Worm (Caenorhabditis elegans): ENCODE measurements around the gene ZK105.13.
A peak's percentile ranks its signal among the peaks of the same experiment; 100 is the strongest.

The ZK105.13 gene

DNA sequence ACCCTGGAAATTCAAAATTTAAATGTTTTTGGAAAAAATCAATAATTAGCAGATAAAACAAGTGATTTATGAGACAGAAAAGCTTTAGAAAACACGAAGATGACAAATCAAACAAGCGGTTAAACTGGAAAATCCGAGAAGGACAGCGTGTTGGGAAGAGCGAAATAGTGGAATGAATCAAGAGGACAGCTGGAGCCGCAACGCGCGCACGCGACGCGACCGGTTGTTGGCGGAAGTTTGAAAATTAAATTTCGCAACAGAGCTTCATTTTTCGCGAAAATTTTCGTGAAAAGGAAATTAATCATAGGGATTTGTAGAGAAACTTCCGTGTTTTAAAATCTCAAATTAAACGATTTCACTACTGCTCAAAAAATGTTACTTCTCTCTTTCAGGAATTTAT is 21.9 kb upstream of the ZK105.13 start, which contains the start of gene clic-1 (continued):
- TF ChIP-seq zip-4 (GFP tag; optimal IDR thresholded peaks at IDR 0.05) (peak; percentile 65), snu-23 (GFP tag; optimal IDR thresholded peaks at IDR 0.05) (peak; percentile 74), alr-1 (tag; optimal IDR thresholded peaks at IDR 0.05; ENCODE audit: borderline replicate concordance) (no peak), unc-130 (tag; optimal IDR thresholded peaks at IDR 0.05) (peak; percentile 13), ztf-11 (tag; optimal IDR thresholded peaks at IDR 0.05) (no peak), C16A3.4 (tag; optimal IDR thresholded peaks at IDR 0.05) (peak; percentile 64), vab-15 (tag; optimal IDR thresholded peaks at IDR 0.05) (no peak), mef-2 (tag; optimal IDR thresholded peaks at IDR 0.05) (no peak), hlh-4 (tag; optimal IDR thresholded peaks at IDR 0.05) (no peak), pax-3 (tag; optimal IDR thresholded peaks at IDR 0.05) (no peak), unc-30 (tag; optimal IDR thresholded peaks at IDR 0.05) (no peak)

DNA sequence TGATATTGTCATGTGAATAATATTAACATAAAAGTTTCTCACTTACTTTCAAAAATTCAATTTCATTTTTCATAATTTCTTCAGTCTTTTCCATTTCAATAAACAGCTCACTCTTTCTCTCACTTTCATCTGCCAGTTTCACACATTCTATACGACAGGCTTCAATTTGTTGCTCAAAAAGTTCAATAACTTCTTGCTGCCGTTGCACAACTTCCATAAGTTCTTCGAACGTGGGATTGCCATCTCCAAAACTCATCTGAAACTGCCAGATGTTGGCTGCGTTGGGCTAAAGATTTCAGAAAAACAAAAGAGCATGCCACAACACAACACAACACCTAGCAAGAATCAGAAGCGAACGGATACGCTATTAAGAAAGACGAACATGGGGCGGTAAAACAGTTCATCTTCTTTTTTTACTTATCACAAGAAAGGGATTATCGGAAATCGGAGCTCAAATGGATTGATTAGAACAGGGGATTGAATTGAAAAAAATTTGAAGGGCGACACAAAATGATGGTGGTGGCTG is 20.3 kb upstream of the ZK105.13 start:
- TF ChIP-seq ama-1 (optimal IDR thresholded peaks at IDR 0.05) (peak; percentile 52), C34B4.2 (tag; optimal IDR thresholded peaks at IDR 0.05) (no peak), lin-13 (GFP tag; optimal IDR thresholded peaks at IDR 0.05) (no peak)

DNA sequence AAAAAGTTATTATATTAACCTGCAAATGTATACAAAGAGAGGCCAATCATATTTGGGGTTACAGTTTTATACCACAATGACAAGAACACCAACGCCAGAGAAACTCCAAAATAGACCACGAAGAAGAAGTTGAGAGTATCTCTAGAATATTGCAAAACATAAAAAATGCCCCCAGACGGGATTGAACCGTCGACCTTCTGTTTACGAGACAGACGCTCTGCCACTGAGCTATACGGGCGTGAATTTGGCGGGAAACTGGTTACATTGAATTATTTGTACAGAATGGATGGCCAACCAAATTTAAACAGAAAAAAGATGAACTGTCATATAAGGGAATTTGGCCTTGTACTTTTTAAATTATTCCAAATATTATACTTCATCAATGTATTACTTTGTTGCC is 17.5 kb upstream of the ZK105.13 start:
- TF ChIP-seq lin-14 (GFP tag; optimal IDR thresholded peaks at IDR 0.05): peak; percentile 49
- TF ChIP-seq Y116A8C.19 (tag; optimal IDR thresholded peaks at IDR 0.05; ENCODE audit: borderline replicate concordance): no peak
- TF ChIP-seq nhr-71 (tag; optimal IDR thresholded peaks at IDR 0.05): peak; percentile 71
- TF ChIP-seq fos-1 (tag; optimal IDR thresholded peaks at IDR 0.05): peak; percentile 50
- peak; percentile 48 for TF ChIP-seq lir-3 (tag; optimal IDR thresholded peaks at IDR 0.05; ENCODE audit: poor library complexity)
- peak; percentile 61 to 65 (median 64) for TF ChIP-seq dpl-1 (GFP tag; optimal IDR thresholded peaks at IDR 0.05)
- TF ChIP-seq elt-3 (tag; optimal IDR thresholded peaks at IDR 0.05): peak in 2 of 6 experiments; percentile 2 to 48
- TF ChIP-seq dsc-1 (tag; optimal IDR thresholded peaks at IDR 0.05): peak; percentile 53
- no peak for TF ChIP-seq unc-62 (GFP tag; optimal IDR thresholded peaks at IDR 0.05)
- no peak for TF ChIP-seq ceh-63 (GFP tag; optimal IDR thresholded peaks at IDR 0.05)
- TF ChIP-seq nhr-237 (tag; optimal IDR thresholded peaks at IDR 0.05): no peak
- TF ChIP-seq hlh-4 (tag; optimal IDR thresholded peaks at IDR 0.05): no peak
- no peak for TF ChIP-seq jun-1 (tag; optimal IDR thresholded peaks at IDR 0.05)
- TF ChIP-seq efl-1 (optimal IDR thresholded peaks at IDR 0.05): peak; percentile 38 to 52
- TF ChIP-seq efl-1 (GFP tag; optimal IDR thresholded peaks at IDR 0.05 in 1 of 2): peak; percentile 47 to 93
- TF ChIP-seq sox-4 (tag; optimal IDR thresholded peaks at IDR 0.05): no peak
- TF ChIP-seq egl-13 (tag; optimal IDR thresholded peaks at IDR 0.05): no peak
- TF ChIP-seq alr-1 (tag; optimal IDR thresholded peaks at IDR 0.05; ENCODE audit: borderline replicate concordance): no peak
- peak in 1 of 2 experiments; percentile 45 for TF ChIP-seq mdl-1 (tag; optimal IDR thresholded peaks at IDR 0.05)
- no peak for TF ChIP-seq C04F5.9 (tag; optimal IDR thresholded peaks at IDR 0.05)
- peak; percentile 54 for TF ChIP-seq C16A3.4 (tag; optimal IDR thresholded peaks at IDR 0.05)
- no peak for TF ChIP-seq grh-1 (GFP tag; IDR thresholded peaks at IDR 0.05)
- TF ChIP-seq fkh-4 (tag; optimal IDR thresholded peaks at IDR 0.05; ENCODE audit: borderline replicate concordance): no peak
- TF ChIP-seq aly-2 (tag; optimal IDR thresholded peaks at IDR 0.05): no peak
- TF ChIP-seq swsn-7 (tag; optimal IDR thresholded peaks at IDR 0.05): peak; percentile 56
- no peak for TF ChIP-seq nhr-84 (tag; optimal IDR thresholded peaks at IDR 0.05)
- TF ChIP-seq rnt-1 (tag; optimal IDR thresholded peaks at IDR 0.05): peak; percentile 19
- no peak for TF ChIP-seq fkh-10 (GFP tag; optimal IDR thresholded peaks at IDR 0.05)
- TF ChIP-seq ceh-88 (GFP tag; IDR thresholded peaks at IDR 0.05): peak; percentile 38; the same call in 1 of the 2 replicates
- no peak for TF ChIP-seq ceh-8 (GFP tag; optimal IDR thresholded peaks at IDR 0.05)
- TF ChIP-seq lin-15B (tag; optimal IDR thresholded peaks at IDR 0.05): no peak
- TF ChIP-seq ama-1 (optimal IDR thresholded peaks at IDR 0.05): peak; percentile 62
- no peak for TF ChIP-seq ets-5 (GFP tag; IDR thresholded peaks at IDR 0.05)
- TF ChIP-seq blmp-1 (tag; optimal IDR thresholded peaks at IDR 0.05): peak; percentile 32
- TF ChIP-seq unc-30 (tag; optimal IDR thresholded peaks at IDR 0.05): no peak
- no peak for TF ChIP-seq snpc-4 (tag; optimal IDR thresholded peaks at IDR 0.05)
- no peak for TF ChIP-seq nhr-76 (tag; optimal IDR thresholded peaks at IDR 0.05)
- TF ChIP-seq lsy-2 (tag; optimal IDR thresholded peaks at IDR 0.05): peak; percentile 26 to 66
- TF ChIP-seq lin-35 (GFP tag; optimal IDR thresholded peaks at IDR 0.05): peak; percentile 46 to 82
- peak; percentile 55 for TF ChIP-seq hpl-2 (GFP tag; optimal IDR thresholded peaks at IDR 0.05)
